Worm (Caenorhabditis elegans) whole organism, young adult: ENCODE results near the gene F56H9.9.

Experiments used
- ets-4 ChIP-seq: fragments of 200-800 bp; sonication (Bioruptor generic); optimal IDR thresholded peaks from 2 replicates; lab custom pipeline; 2018; ENCODE audit warnings: mild to moderate bottlenecking, missing genetic modification characterization, missing compliant biosample characterization
- hlh-26 ChIP-seq: fragments of 200-800 bp; sonication (Bioruptor generic); conservative IDR thresholded peaks from 2 replicates; pipeline ENCODE4 v1.3.6; 2022; ENCODE audit warnings: missing genetic modification reagents, missing genetic modification characterization, missing compliant biosample characterization
- sdz-38 ChIP-seq: sonication (generic microtip); optimal IDR thresholded peaks from 2 replicates; lab custom pipeline; 2016; ENCODE audit warnings: missing genotype, missing genetic modification characterization, missing compliant biosample characterization

- TF ChIP-seq sdz-38 (no peak), hlh-26 (GFP tag; lab: Robert Waterston, UW) (no peak), ets-4 (GFP tag; lab: Kevin White, UChicago) (no peak)
Measured at ce11 chrV:12624371-12624770, at the start of gene F56H9.9.
